Worm (Caenorhabditis elegans) whole organism, late embryonic: ENCODE results near the gene chil-26.
"Not testable (repeated sequence)": the region's sequence is repeated elsewhere in the genome, so short reads cannot be mapped to it uniquely, and the experiment has no call there.

Source experiments
- C08G9.2 ChIP-seq: sonication (generic microtip); optimal IDR thresholded peaks from 2 replicates; lab custom pipeline; 2016; ENCODE audit warnings: mild to moderate bottlenecking, missing genetic modification characterization, moderate library complexity, missing compliant biosample characterization
- C38D4.7 ChIP-seq: fragments of 200-800 bp; sonication (Bioruptor generic); optimal IDR thresholded peaks from 2 replicates; lab custom pipeline; 2018; ENCODE audit warnings: mild to moderate bottlenecking, missing genetic modification characterization, moderate library complexity, missing compliant biosample characterization
- F13H6.1 ChIP-seq: sonication (generic microtip); optimal IDR thresholded peaks from 2 replicates; lab custom pipeline; 2016; ENCODE audit warnings: missing genetic modification characterization, missing compliant biosample characterization
- K09A11.1 ChIP-seq: sonication (generic microtip); optimal IDR thresholded peaks from 2 replicates; lab custom pipeline; 2017; ENCODE audit warnings: antibody characterized with exemption, mild to moderate bottlenecking, missing genetic modification characterization, missing compliant biosample characterization; ENCODE audit not compliant: insufficient read depth
- Y22D7AL.16 ChIP-seq: sonication (generic microtip); optimal IDR thresholded peaks from 2 replicates; lab custom pipeline; 2016; ENCODE audit warnings: missing genetic modification characterization, missing compliant biosample characterization
- ahr-1 ChIP-seq: sonication (generic microtip); optimal IDR thresholded peaks from 2 replicates; lab custom pipeline; 2016; ENCODE audit warnings: missing genetic modification characterization, missing compliant biosample characterization
- ama-1 ChIP-seq: fragments of 150-350 bp; optimal IDR thresholded peaks from 2 replicates; lab custom pipeline; 2014
- ceh-2 ChIP-seq: sonication (generic microtip); optimal IDR thresholded peaks from 2 replicates; lab custom pipeline; 2016; ENCODE audit warnings: missing genotype, missing genetic modification characterization, missing compliant biosample characterization
- ceh-30 ChIP-seq: fragments of 150-350 bp; optimal IDR thresholded peaks from 2 replicates; lab custom pipeline; 2014; ENCODE audit warnings: missing biosample characterization, missing genetic modification characterization
- ceh-48 ChIP-seq: sonication (generic microtip); optimal IDR thresholded peaks from 2 replicates; lab custom pipeline; 2016; ENCODE audit warnings: missing genetic modification characterization, inconsistent platforms, missing compliant biosample characterization
- ceh-6 ChIP-seq: fragments of 200-800 bp; sonication (Bioruptor generic); optimal IDR thresholded peaks from 2 replicates; lab custom pipeline; 2018; ENCODE audit warnings: mild to moderate bottlenecking, missing genetic modification characterization, missing compliant biosample characterization
- ceh-9 ChIP-seq: sonication (generic microtip); optimal IDR thresholded peaks from 2 replicates; lab custom pipeline; 2016; ENCODE audit warnings: mild to moderate bottlenecking, missing genetic modification characterization, inconsistent platforms, missing compliant biosample characterization
- che-1 ChIP-seq: sonication (generic microtip); optimal IDR thresholded peaks from 2 replicates; lab custom pipeline; 2016; ENCODE audit warnings: mild to moderate bottlenecking, missing genetic modification characterization, missing compliant biosample characterization
- elt-2 ChIP-seq: sonication (generic microtip); optimal IDR thresholded peaks from 2 replicates; lab custom pipeline; 2016; ENCODE audit warnings: missing genetic modification reagents, missing genetic modification characterization, missing compliant biosample characterization
- elt-4 ChIP-seq: sonication (generic microtip); optimal IDR thresholded peaks from 2 replicates; lab custom pipeline; 2016; ENCODE audit warnings: missing genetic modification characterization, missing compliant biosample characterization
- ets-4 ChIP-seq: sonication (generic microtip); optimal IDR thresholded peaks from 2 replicates; lab custom pipeline; 2016; ENCODE audit warnings: missing genetic modification characterization, missing compliant biosample characterization
- fax-1 ChIP-seq: sonication (generic microtip); optimal IDR thresholded peaks from 2 replicates; lab custom pipeline; 2016; ENCODE audit warnings: missing genotype, missing genetic modification characterization, missing compliant biosample characterization
- fkh-10 ChIP-seq: fragments of 150-350 bp; optimal IDR thresholded peaks from 2 replicates; lab custom pipeline; 2014; ENCODE audit warnings: missing biosample characterization, missing genetic modification reagents, missing genetic modification characterization
- gmeb-2 ChIP-seq: sonication (generic microtip); optimal IDR thresholded peaks from 2 replicates; lab custom pipeline; 2016; ENCODE audit warnings: missing genetic modification characterization, inconsistent platforms, missing compliant biosample characterization
- hlh-30 ChIP-seq: sonication (generic microtip); optimal IDR thresholded peaks from 2 replicates; lab custom pipeline; 2017; ENCODE audit warnings: antibody characterized with exemption, missing genetic modification characterization, missing compliant biosample characterization; ENCODE audit not compliant: insufficient read depth
- hlh-6 ChIP-seq: sonication (generic microtip); optimal IDR thresholded peaks from 2 replicates; lab custom pipeline; 2016; ENCODE audit warnings: missing genotype, missing genetic modification characterization, missing compliant biosample characterization
- nhr-11 ChIP-seq: fragments of 150-350 bp; optimal IDR thresholded peaks from 2 replicates; lab custom pipeline; 2014; ENCODE audit warnings: missing biosample characterization, missing genetic modification characterization
- pha-2 ChIP-seq: sonication (generic microtip); optimal IDR thresholded peaks from 2 replicates; lab custom pipeline; 2017; ENCODE audit warnings: mild to moderate bottlenecking, missing genetic modification characterization, missing compliant biosample characterization
- rnt-1 ChIP-seq: sonication (generic microtip); optimal IDR thresholded peaks from 2 replicates; lab custom pipeline; 2016; ENCODE audit warnings: missing genetic modification characterization, missing compliant biosample characterization
- syd-9 ChIP-seq: sonication (generic microtip); optimal IDR thresholded peaks from 2 replicates; lab custom pipeline; 2016; ENCODE audit warnings: mild to moderate bottlenecking, missing genetic modification characterization, moderate library complexity, missing compliant biosample characterization
- tbx-2 ChIP-seq: sonication (generic microtip); optimal IDR thresholded peaks from 2 replicates; lab custom pipeline; 2016; ENCODE audit warnings: missing genetic modification characterization, missing compliant biosample characterization
- tbx-7 ChIP-seq: sonication (generic microtip); optimal IDR thresholded peaks from 2 replicates; lab custom pipeline; 2016; ENCODE audit warnings: missing genotype, missing genetic modification characterization, missing compliant biosample characterization
- unc-42 ChIP-seq: sonication (generic microtip); optimal IDR thresholded peaks from 2 replicates; lab custom pipeline; 2016; ENCODE audit warnings: missing genotype, missing genetic modification characterization, missing compliant biosample characterization

chil-26 gene

ce11 chrII:9459462-9459861, 15.4 kb upstream of the chil-26 start, which contains the start of gene R09D1.14:
R09D1.14 (minus strand) TSS chrII:9459562.
- TF ChIP-seq C08G9.2 (tag; lab: Kevin White, UChicago); syd-9; che-1 (tag; lab: Kevin White, UChicago): not testable (repeated sequence)

- not testable (repeated sequence) for TF ChIP-seq nhr-11 (tag; lab: Kevin White, UChicago); ets-4 (tag; lab: Kevin White, UChicago); gmeb-2
These were observed 13.0 kb upstream of the chil-26 start, which contains the start of gene chil-21 for ce11 chrII:9461881-9462280. chil-21 (minus strand) TSS chrII:9461981.

- TF ChIP-seq hlh-6 (tag; lab: Kevin White, UChicago), result no peak
- no peak for TF ChIP-seq pha-2 (tag; lab: Kevin White, UChicago)
These were observed 8.8 kb upstream of the chil-26 start, which contains the start of gene chil-22 for ce11 chrII:9466095-9466494. chil-22 (minus strand) TSS chrII:9466195.

- TF ChIP-seq fkh-10 (GFP tag; lab: Kevin White, UChicago) (no peak), elt-2 (tag; lab: Kevin White, UChicago) (peak; percentile 82)
These were observed 6.4 kb upstream of the chil-26 start, which contains the start of gene chil-23 for ce11 chrII:9468414-9468813. chil-23 (minus strand) TSS chrII:9468611.

ce11 chrII:9470027-9470426, 4.8 kb upstream of the chil-26 start, which contains the start of gene T19H5.6:
T19H5.6 (minus strand) TSS chrII:9470221.
- TF ChIP-seq elt-2 (tag; lab: Kevin White, UChicago), result peak; percentile 4
- TF ChIP-seq C08G9.2 (tag; lab: Kevin White, UChicago), result no peak
- TF ChIP-seq, all 69 proteins: peak for 1

ce11 chrII:9477567-9477966, 2.7 kb downstream of the chil-26 start, which contains the start of gene chil-27:
chil-27 (plus strand) TSS chrII:9477867.
- TF ChIP-seq ceh-9 (tag; lab: Kevin White, UChicago) (no peak), tbx-2 (tag; lab: Kevin White, UChicago) (no peak), gmeb-2 (no peak), elt-2 (tag; lab: Kevin White, UChicago) (no peak), tbx-7 (no peak), che-1 (tag; lab: Kevin White, UChicago) (no peak), rnt-1 (tag; lab: Kevin White, UChicago) (no peak), ama-1 (no peak), C38D4.7 (GFP tag; lab: Kevin White, UChicago) (no peak), ahr-1 (no peak), K09A11.1 (tag; lab: Kevin White, UChicago) (no peak), fax-1 (tag; lab: Kevin White, UChicago) (no peak)
- TF ChIP-seq, all 69 proteins: peak for 0

ce11 chrII:9480006-9480405, 5.2 kb downstream of the chil-26 start, which contains the start of gene T19H5.7:
T19H5.7 (minus strand) TSS chrII:9480106.
- TF ChIP-seq ceh-2 (tag; lab: Kevin White, UChicago) (no peak), Y22D7AL.16 (tag; lab: Kevin White, UChicago) (no peak), F13H6.1 (tag; lab: Kevin White, UChicago) (no peak), hlh-30 (no peak)

- TF ChIP-seq unc-42 (no peak), elt-4 (tag; lab: Kevin White, UChicago) (no peak), tbx-7 (no peak), Y22D7AL.16 (tag; lab: Kevin White, UChicago) (no peak), ceh-30 (no peak), ets-4 (tag; lab: Kevin White, UChicago) (no peak), ceh-6 (GFP tag; lab: Kevin White, UChicago) (no peak), ceh-48 (tag; lab: Kevin White, UChicago) (no peak), gmeb-2 (no peak)
These were observed 6.6 kb downstream of the chil-26 start for ce11 chrII:9481427-9481826.
